Worm (Caenorhabditis elegans) whole organism, young adult: ENCODE data around the gene T27F7.12.

Source experiments
- T07F8.4 ChIP-seq: sonication (generic microtip); optimal IDR thresholded peaks from 2 replicates; lab custom pipeline; 2016; ENCODE audit warnings: mild to moderate bottlenecking, missing genetic modification characterization, moderate library complexity, missing compliant biosample characterization
- hsf-1 ChIP-seq: fragments of 200-800 bp; sonication (Bioruptor generic); IDR thresholded peaks from 2 replicates; pipeline ENCODE4 v1.3.6; 2022; ENCODE audit warnings: missing genetic modification reagents, missing genetic modification characterization, missing compliant biosample characterization
- lin-35 ChIP-seq, 3 experiments: fragments of 150-350 bp in 2 of 3; sonication (generic microtip) in 1 of 3; optimal IDR thresholded peaks; 2 replicates each; lab custom pipeline; 2014 to 2018; ENCODE audit warnings: missing biosample characterization in 3 of 3, missing genetic modification characterization in 3 of 3, missing genetic modification reagents in 3 of 3

- TF ChIP-seq T07F8.4 (tag; lab: Kevin White, UChicago): no peak
- no peak for TF ChIP-seq hsf-1 (GFP tag; lab: Robert Waterston, UW)
- TF ChIP-seq lin-35 (GFP tag; optimal IDR thresholded peaks at IDR 0.05; lab: Kevin White, UChicago): no peak
These were observed 12.0 kb downstream of the T27F7.12 start for ce11 chrII:5001866-5002265.
